1 fruit fly cellular context compared by ENCODE assay signal in genomic region chr3L:6752278-6753096, dm6.
TF ChIP-seq lines count a peak whose summit lies in the region.

Gene velo (minus strand): TSS chr3L:6752752.
Gene Sbds (plus strand): TSS chr3L:6752913.

TF ChIP-seq in whole organism, embryonic, 481 proteins besides CTCF, POLR2A, EP300 and RAD21 (continued from another document and continues in another):
- TF ChIP-seq CG18262 (tag; optimal IDR thresholded peaks at IDR 0.05; lab: Kevin White, UChicago): peak; percentile 50
- peak; percentile 19 for TF ChIP-seq zen (tag; optimal IDR thresholded peaks at IDR 0.05; lab: Kevin White, UChicago)
- TF ChIP-seq dmrt11E (tag; optimal IDR thresholded peaks at IDR 0.05; lab: Kevin White, UChicago): peak; percentile 9
- TF ChIP-seq Taf1 (GFP tag; IDR thresholded peaks at IDR 0.05; lab: Robert Waterston, UW): no peak
- TF ChIP-seq CG14014 (GFP tag; IDR thresholded peaks at IDR 0.05; lab: Robert Waterston, UW): no peak
- TF ChIP-seq oc (tag; optimal IDR thresholded peaks at IDR 0.05; lab: Kevin White, UChicago): no peak
- 0 out of 2 replicates have a peak, but pooled peaks have one; percentile 18 for TF ChIP-seq CG8765 (GFP tag; IDR thresholded peaks at IDR 0.05; lab: Robert Waterston, UW)
- TF ChIP-seq H15 (GFP tag; IDR thresholded peaks at IDR 0.05; lab: Robert Waterston, UW): 0 out of 3 replicates have a peak, but pooled peaks have one; percentile 12
- peak; percentile 52 for TF ChIP-seq crol (GFP tag; IDR thresholded peaks at IDR 0.05; lab: Robert Waterston, UW)
- no peak for TF ChIP-seq usp (GFP tag; optimal IDR thresholded peaks at IDR 0.05; lab: Kevin White, UChicago)
- 0 out of 2 replicates have a peak, but pooled peaks have one; percentile 10 for TF ChIP-seq MBD-R2 (GFP tag; IDR thresholded peaks at IDR 0.05; lab: Robert Waterston, UW)
- TF ChIP-seq CG9817 (tag; optimal IDR thresholded peaks at IDR 0.05; lab: Kevin White, UChicago): peak; percentile 52
- TF ChIP-seq CG17612 (GFP tag; IDR thresholded peaks at IDR 0.05; lab: Robert Waterston, UW): no peak
- TF ChIP-seq CG13123 (GFP tag; optimal IDR thresholded peaks at IDR 0.05; lab: Kevin White, UChicago): no peak
- TF ChIP-seq CG17361 (GFP tag; IDR thresholded peaks at IDR 0.05; lab: Robert Waterston, UW): 0 out of 3 replicates have a peak, but pooled peaks have one; percentile 41
- peak; percentile 45 for TF ChIP-seq Ets65A (GFP tag; lab: Kevin White, UChicago)
- peak in 1 of 2 experiments; percentile 20 for TF ChIP-seq bsh (GFP tag; optimal IDR thresholded peaks at IDR 0.05; lab: Kevin White, UChicago)
- TF ChIP-seq CG16813 (GFP tag; IDR thresholded peaks at IDR 0.05; lab: Robert Waterston, UW; ENCODE audit: partially characterized antibody): peak; percentile 56
- no peak for TF ChIP-seq repo (GFP tag; optimal IDR thresholded peaks at IDR 0.05; lab: Kevin White, UChicago)
- no peak; the same call in none of the 2 replicates for TF ChIP-seq onecut (GFP tag; IDR thresholded peaks at IDR 0.05; lab: Robert Waterston, UW)
- no peak for TF ChIP-seq sim (GFP tag; IDR thresholded peaks at IDR 0.05; lab: Robert Waterston, UW)
- no peak for TF ChIP-seq CG1024 (GFP tag; IDR thresholded peaks at IDR 0.05; lab: Robert Waterston, UW)
- peak; percentile 50 for TF ChIP-seq CG12659 (GFP tag; optimal IDR thresholded peaks at IDR 0.05; lab: Kevin White, UChicago)
- no peak for TF ChIP-seq Nf-YA (GFP tag; IDR thresholded peaks at IDR 0.05; lab: Robert Waterston, UW)
- TF ChIP-seq CG13424 (tag; optimal IDR thresholded peaks at IDR 0.05; lab: Kevin White, UChicago): peak; percentile 74
- no peak for TF ChIP-seq Asciz (GFP tag; optimal IDR thresholded peaks at IDR 0.05; lab: Kevin White, UChicago)
- no peak for TF ChIP-seq C15 (GFP tag; IDR thresholded peaks at IDR 0.05; lab: Robert Waterston, UW)
- no peak for TF ChIP-seq sima (GFP tag; optimal IDR thresholded peaks at IDR 0.05; lab: Kevin White, UChicago)
- TF ChIP-seq grau (tag; optimal IDR thresholded peaks at IDR 0.05; lab: Kevin White, UChicago): peak; percentile 60
- TF ChIP-seq fd102C (GFP tag; optimal IDR thresholded peaks at IDR 0.05; lab: Kevin White, UChicago): peak; percentile 24
- peak; percentile 10 for TF ChIP-seq CG17359 (tag; optimal IDR thresholded peaks at IDR 0.05; lab: Kevin White, UChicago)
- TF ChIP-seq CG4328 (GFP tag; optimal IDR thresholded peaks at IDR 0.05; lab: Kevin White, UChicago): no peak
- no peak for TF ChIP-seq CG6765 (GFP tag; optimal IDR thresholded peaks at IDR 0.05; lab: Kevin White, UChicago)
- peak; percentile 51 for TF ChIP-seq CG3281 (GFP tag; optimal IDR thresholded peaks at IDR 0.05; lab: Kevin White, UChicago)
- TF ChIP-seq lola (GFP tag; optimal IDR thresholded peaks at IDR 0.05; lab: Kevin White, UChicago): peak in 1 of 3 experiments; percentile 28
- TF ChIP-seq ab (GFP tag; optimal IDR thresholded peaks at IDR 0.05; lab: Kevin White, UChicago): no peak
- no peak for TF ChIP-seq gt (GFP tag; IDR thresholded peaks at IDR 0.05; lab: Robert Waterston, UW)
- TF ChIP-seq ap (GFP tag; IDR thresholded peaks at IDR 0.05; lab: Robert Waterston, UW): no peak
- no peak for TF ChIP-seq nerfin-2 (GFP tag; IDR thresholded peaks at IDR 0.05; lab: Robert Waterston, UW; ENCODE audit: partially characterized antibody)
- no peak for TF ChIP-seq CG14965 (GFP tag; optimal IDR thresholded peaks at IDR 0.05; lab: Kevin White, UChicago; ENCODE audit: borderline replicate concordance)
- TF ChIP-seq CG2678 (tag; optimal IDR thresholded peaks at IDR 0.05; lab: Kevin White, UChicago): peak; percentile 69
- no peak for TF ChIP-seq Ravus (GFP tag; IDR thresholded peaks at IDR 0.05; lab: Robert Waterston, UW)
- TF ChIP-seq Hand (GFP tag; optimal IDR thresholded peaks at IDR 0.05; lab: Kevin White, UChicago): no peak
- TF ChIP-seq crc (GFP tag; optimal IDR thresholded peaks at IDR 0.05; lab: Kevin White, UChicago): no peak
- peak in 1 of 2 experiments; percentile 54 for TF ChIP-seq Hr51 (GFP tag; optimal IDR thresholded peaks at IDR 0.05; lab: Kevin White, UChicago)
- peak; percentile 62 for TF ChIP-seq NfI (GFP tag; optimal IDR thresholded peaks at IDR 0.05; lab: Kevin White, UChicago)
- no peak for TF ChIP-seq Ada2b (GFP tag; IDR thresholded peaks at IDR 0.05; lab: Robert Waterston, UW)
- no peak for TF ChIP-seq CG10321 (GFP tag; IDR thresholded peaks at IDR 0.05; lab: Robert Waterston, UW)
- no peak for TF ChIP-seq CG18599 (GFP tag; optimal IDR thresholded peaks at IDR 0.05; lab: Kevin White, UChicago)
- peak; percentile 22; the same call in 1 of the 2 replicates for TF ChIP-seq CG4404 (GFP tag; IDR thresholded peaks at IDR 0.05; lab: Robert Waterston, UW)
- no peak for TF ChIP-seq stc (GFP tag; IDR thresholded peaks at IDR 0.05; lab: Robert Waterston, UW)
- peak; percentile 41 for TF ChIP-seq D19A (tag; optimal IDR thresholded peaks at IDR 0.05; lab: Kevin White, UChicago)
- no peak for TF ChIP-seq CG4282 (GFP tag; optimal IDR thresholded peaks at IDR 0.05; lab: Kevin White, UChicago)
- no peak for TF ChIP-seq aop (GFP tag; IDR thresholded peaks at IDR 0.05; lab: Robert Waterston, UW)
- TF ChIP-seq CG1832 (GFP tag; optimal IDR thresholded peaks at IDR 0.05; lab: Kevin White, UChicago): no peak
- TF ChIP-seq CG13624 (GFP tag; optimal IDR thresholded peaks at IDR 0.05; lab: Kevin White, UChicago): no peak
- TF ChIP-seq gsb (GFP tag; IDR thresholded peaks at IDR 0.05; lab: Robert Waterston, UW): no peak
- no peak for TF ChIP-seq Drgx (GFP tag; IDR thresholded peaks at IDR 0.05; lab: Robert Waterston, UW)
- no peak for TF ChIP-seq CG10274 (GFP tag; optimal IDR thresholded peaks at IDR 0.05; lab: Kevin White, UChicago)
- TF ChIP-seq CG15269 (tag; optimal IDR thresholded peaks at IDR 0.05; lab: Kevin White, UChicago): no peak
- TF ChIP-seq vfl (GFP tag; optimal IDR thresholded peaks at IDR 0.05; lab: Kevin White, UChicago): no peak
- no peak for TF ChIP-seq zfh1 (GFP tag; IDR thresholded peaks at IDR 0.05; lab: Robert Waterston, UW)
- TF ChIP-seq CG15601 (tag; optimal IDR thresholded peaks at IDR 0.05; lab: Kevin White, UChicago): peak; percentile 30
- no peak for TF ChIP-seq CG18619 (GFP tag; optimal IDR thresholded peaks at IDR 0.05; lab: Kevin White, UChicago)
- no peak for TF ChIP-seq CG30431 (GFP tag; optimal IDR thresholded peaks at IDR 0.05; lab: Kevin White, UChicago)
- TF ChIP-seq kni (GFP tag; optimal IDR thresholded peaks at IDR 0.05; lab: Kevin White, UChicago): no peak
- TF ChIP-seq ind (GFP tag; optimal IDR thresholded peaks at IDR 0.05; lab: Kevin White, UChicago): peak; percentile 55
- no peak for TF ChIP-seq CG10565 (GFP tag; optimal IDR thresholded peaks at IDR 0.05; lab: Kevin White, UChicago)
- TF ChIP-seq Lim3 (GFP tag; IDR thresholded peaks at IDR 0.05; lab: Robert Waterston, UW): no peak
- peak; percentile 25 for TF ChIP-seq CG3995 (GFP tag; optimal IDR thresholded peaks at IDR 0.05; lab: Kevin White, UChicago)
- TF ChIP-seq Dad (GFP tag; optimal IDR thresholded peaks at IDR 0.05; lab: Kevin White, UChicago): no peak
- no peak for TF ChIP-seq CG14050 (GFP tag; IDR thresholded peaks at IDR 0.05; lab: Robert Waterston, UW)
- TF ChIP-seq CG15011 (GFP tag; optimal IDR thresholded peaks at IDR 0.05; lab: Kevin White, UChicago): no peak
- 0 out of 4 replicates have a peak, but pooled peaks have one; percentile 24 for TF ChIP-seq Gug (GFP tag; IDR thresholded peaks at IDR 0.05; lab: Robert Waterston, UW)
- TF ChIP-seq CG10209 (GFP tag; optimal IDR thresholded peaks at IDR 0.05; lab: Kevin White, UChicago): peak; percentile 11
- TF ChIP-seq CG3407 (GFP tag; optimal IDR thresholded peaks at IDR 0.05; lab: Kevin White, UChicago): no peak
- TF ChIP-seq Hr39 (optimal IDR thresholded peaks at IDR 0.05; lab: Kevin White, UChicago): no peak
- no peak for TF ChIP-seq CG15479 (GFP tag; optimal IDR thresholded peaks at IDR 0.05; lab: Kevin White, UChicago)
- peak; percentile 6 for TF ChIP-seq CG11504 (tag; optimal IDR thresholded peaks at IDR 0.05; lab: Kevin White, UChicago)
- TF ChIP-seq luna (GFP tag; optimal IDR thresholded peaks at IDR 0.05; lab: Kevin White, UChicago): no peak
- peak; percentile 42 for TF ChIP-seq Fer2 (tag; optimal IDR thresholded peaks at IDR 0.05; lab: Kevin White, UChicago)
- peak; percentile 26 for TF ChIP-seq lbe (GFP tag; optimal IDR thresholded peaks at IDR 0.05; lab: Kevin White, UChicago)
- no peak for TF ChIP-seq jumu (GFP tag; optimal IDR thresholded peaks at IDR 0.05; lab: Kevin White, UChicago)
- peak; percentile 58; the same call in 1 of the 3 replicates for TF ChIP-seq otp (GFP tag; IDR thresholded peaks at IDR 0.05; lab: Robert Waterston, UW)
- no peak for TF ChIP-seq ken (GFP tag; IDR thresholded peaks at IDR 0.05; lab: Robert Waterston, UW)
- TF ChIP-seq CG6689 (GFP tag; IDR thresholded peaks at IDR 0.05; lab: Robert Waterston, UW): peak; percentile 58
- 0 out of 3 replicates have a peak, but pooled peaks have one; percentile 30 for TF ChIP-seq dysf (GFP tag; IDR thresholded peaks at IDR 0.05; lab: Robert Waterston, UW)
- peak; percentile 0 for TF ChIP-seq CG17186 (GFP tag; optimal IDR thresholded peaks at IDR 0.05; lab: Kevin White, UChicago)
- TF ChIP-seq abd-A (tag; optimal IDR thresholded peaks at IDR 0.05; lab: Kevin White, UChicago): no peak
- TF ChIP-seq CG17568 (GFP tag; optimal IDR thresholded peaks at IDR 0.05; lab: Kevin White, UChicago): no peak
- TF ChIP-seq H2.0 (GFP tag; IDR thresholded peaks at IDR 0.05; lab: Robert Waterston, UW): no peak
- TF ChIP-seq mam (GFP tag; optimal IDR thresholded peaks at IDR 0.05; lab: Kevin White, UChicago): no peak
- TF ChIP-seq Hmx (GFP tag; optimal IDR thresholded peaks at IDR 0.05; lab: Kevin White, UChicago): no peak
- TF ChIP-seq CG9797 (GFP tag; optimal IDR thresholded peaks at IDR 0.05; lab: Kevin White, UChicago): peak; percentile 32
- no peak for TF ChIP-seq CG3838 (GFP tag; optimal IDR thresholded peaks at IDR 0.05; lab: Kevin White, UChicago)
- TF ChIP-seq Hr3 (GFP tag; optimal IDR thresholded peaks at IDR 0.05; lab: Kevin White, UChicago): peak; percentile 9
- TF ChIP-seq CG10147 (GFP tag; optimal IDR thresholded peaks at IDR 0.05; lab: Kevin White, UChicago): peak; percentile 45
- TF ChIP-seq chn (GFP tag; optimal IDR thresholded peaks at IDR 0.05; lab: Kevin White, UChicago): no peak
- TF ChIP-seq ftz-f1 (GFP tag; optimal IDR thresholded peaks at IDR 0.05; lab: Kevin White, UChicago): peak; percentile 52
- TF ChIP-seq lilli (GFP tag; optimal IDR thresholded peaks at IDR 0.05; lab: Kevin White, UChicago): peak; percentile 17
- TF ChIP-seq fd96Cb (tag; optimal IDR thresholded peaks at IDR 0.05; lab: Kevin White, UChicago): peak; percentile 11
- peak; percentile 83 for TF ChIP-seq CG34422 (GFP tag; IDR thresholded peaks at IDR 0.05; lab: Robert Waterston, UW)
- no peak for TF ChIP-seq cwo (GFP tag; optimal IDR thresholded peaks at IDR 0.05; lab: Kevin White, UChicago)
- no peak for TF ChIP-seq eyg (GFP tag; optimal IDR thresholded peaks at IDR 0.05; lab: Kevin White, UChicago)
- TF ChIP-seq CG12236 (GFP tag; optimal IDR thresholded peaks at IDR 0.05; lab: Kevin White, UChicago): no peak
- TF ChIP-seq Ssrp (tag; optimal IDR thresholded peaks at IDR 0.05; lab: Kevin White, UChicago): peak; percentile 31
- TF ChIP-seq CG4854 (GFP tag; optimal IDR thresholded peaks at IDR 0.05; lab: Kevin White, UChicago): no peak
- no peak; the same call in 2 of the 3 replicates for TF ChIP-seq so (GFP tag; IDR thresholded peaks at IDR 0.05; lab: Robert Waterston, UW)
- TF ChIP-seq org-1 (GFP tag; optimal IDR thresholded peaks at IDR 0.05; lab: Kevin White, UChicago): no peak
- TF ChIP-seq z (GFP tag; IDR thresholded peaks at IDR 0.05; lab: Robert Waterston, UW): no peak
- TF ChIP-seq nerfin-1 (tag; optimal IDR thresholded peaks at IDR 0.05; lab: Kevin White, UChicago): peak; percentile 81
- no peak for TF ChIP-seq corto (GFP tag; optimal IDR thresholded peaks at IDR 0.05; lab: Kevin White, UChicago)
- no peak for TF ChIP-seq CG8478 (optimal IDR thresholded peaks at IDR 0.05; lab: Kevin White, UChicago)
- peak; percentile 78 for TF ChIP-seq CG13287 (GFP tag; IDR thresholded peaks at IDR 0.05; lab: Robert Waterston, UW; ENCODE audit: partially characterized antibody)
- peak; percentile 27 for TF ChIP-seq CG4424 (GFP tag; optimal IDR thresholded peaks at IDR 0.05; lab: Kevin White, UChicago)
- peak; percentile 99 for TF ChIP-seq phol (tag; optimal IDR thresholded peaks at IDR 0.05; lab: Kevin White, UChicago)
- TF ChIP-seq pzg (GFP tag; optimal IDR thresholded peaks at IDR 0.05; lab: Kevin White, UChicago): peak; percentile 84
- no peak for TF ChIP-seq pita (GFP tag; optimal IDR thresholded peaks at IDR 0.05; lab: Kevin White, UChicago)
- TF ChIP-seq CG2129 (GFP tag; IDR thresholded peaks at IDR 0.05; lab: Robert Waterston, UW; ENCODE audit: partially characterized antibody): 0 out of 2 replicates have a peak, but pooled peaks have one; percentile 53
- no peak for TF ChIP-seq CG12219 (GFP tag; optimal IDR thresholded peaks at IDR 0.05; lab: Kevin White, UChicago)
- TF ChIP-seq CG6654 (GFP tag; optimal IDR thresholded peaks at IDR 0.05; lab: Kevin White, UChicago): no peak
- peak; percentile 37 for TF ChIP-seq CG8388 (GFP tag; optimal IDR thresholded peaks at IDR 0.05; lab: Kevin White, UChicago)
- TF ChIP-seq ewg (GFP tag; optimal IDR thresholded peaks at IDR 0.05; lab: Kevin White, UChicago): no peak
- TF ChIP-seq vnd (GFP tag; IDR thresholded peaks at IDR 0.05; lab: Robert Waterston, UW; ENCODE audit: partially characterized antibody): peak; percentile 68
- peak; percentile 79 for TF ChIP-seq Ets97D (GFP tag; optimal IDR thresholded peaks at IDR 0.05; lab: Kevin White, UChicago)
- TF ChIP-seq CG10366 (GFP tag; IDR thresholded peaks at IDR 0.05; lab: Robert Waterston, UW): peak; percentile 41
- TF ChIP-seq CG4617 (GFP tag; optimal IDR thresholded peaks at IDR 0.05; lab: Kevin White, UChicago; ENCODE audit: borderline replicate concordance): peak; percentile 42
- no peak for TF ChIP-seq bab2 (GFP tag; optimal IDR thresholded peaks at IDR 0.05; lab: Kevin White, UChicago)
- no peak for TF ChIP-seq CG8290 (GFP tag; optimal IDR thresholded peaks at IDR 0.05; lab: Kevin White, UChicago)
- TF ChIP-seq CG8290 (tag; optimal IDR thresholded peaks at IDR 0.05; lab: Kevin White, UChicago): no peak
- TF ChIP-seq ro (GFP tag; IDR thresholded peaks at IDR 0.05; lab: Robert Waterston, UW): no peak
- no peak for TF ChIP-seq CG12769 (tag; optimal IDR thresholded peaks at IDR 0.05; lab: Kevin White, UChicago)
- TF ChIP-seq NFAT (GFP tag; IDR thresholded peaks at IDR 0.05; lab: Robert Waterston, UW): no peak; the same call in 1 of the 2 replicates
- TF ChIP-seq CG7745 (tag; optimal IDR thresholded peaks at IDR 0.05; lab: Kevin White, UChicago): no peak
